Worm (Caenorhabditis elegans): Measurements from ENCODE around the gene gba-4.
A peak's percentile ranks its signal among the peaks of the same experiment; 100 is the strongest.

Gene gba-4

ce11 chrIV:5364135-5364609 is 13.5 kb upstream of the gba-4 start, which contains the start of the genes hda-6 and F41H10.4 (continued):
- no peak for TF ChIP-seq nhr-76 (tag; optimal IDR thresholded peaks at IDR 0.05)
- no peak for TF ChIP-seq D1046.2 (GFP tag; IDR thresholded peaks at IDR 0.05)
- TF ChIP-seq ztf-7 (tag; optimal IDR thresholded peaks at IDR 0.05): no peak
- no peak for TF ChIP-seq lin-29 (GFP tag; IDR thresholded peaks at IDR 0.05)
- peak; percentile 66 for TF ChIP-seq nhr-6 (tag; optimal IDR thresholded peaks at IDR 0.05)
- no peak for TF ChIP-seq daf-8 (GFP tag; IDR thresholded peaks at IDR 0.05)
- no peak for TF ChIP-seq nhr-48 (tag; optimal IDR thresholded peaks at IDR 0.05)
- no peak for TF ChIP-seq nhr-77 (tag; optimal IDR thresholded peaks at IDR 0.05)
- TF ChIP-seq T20F7.1 (GFP tag; optimal IDR thresholded peaks at IDR 0.05): no peak
- no peak for TF ChIP-seq nhr-41 (GFP tag; IDR thresholded peaks at IDR 0.05)
- peak; percentile 85 for TF ChIP-seq unc-130 (GFP tag; optimal IDR thresholded peaks at IDR 0.05)
- no peak for TF ChIP-seq pha-4 (GFP tag; IDR thresholded peaks at IDR 0.05)
- peak; percentile 81 for TF ChIP-seq pha-4 (tag; optimal IDR thresholded peaks at IDR 0.05)
- TF ChIP-seq F10B5.3 (tag; optimal IDR thresholded peaks at IDR 0.05): no peak
- TF ChIP-seq skn-1 (tag; optimal IDR thresholded peaks at IDR 0.05): no peak
- TF ChIP-seq mxl-2 (GFP tag; conservative IDR thresholded peaks at IDR 0.05): no peak
- no peak for TF ChIP-seq daf-19 (GFP tag; conservative IDR thresholded peaks at IDR 0.05)
- TF ChIP-seq F26F4.8 (GFP tag; conservative IDR thresholded peaks at IDR 0.05): no peak
- TF ChIP-seq nhr-11 (tag; optimal IDR thresholded peaks at IDR 0.05): no peak
- no peak for TF ChIP-seq ceh-82 (tag; optimal IDR thresholded peaks at IDR 0.05)

- no peak for TF ChIP-seq ZK546.5 (tag; optimal IDR thresholded peaks at IDR 0.05)
- no peak for TF ChIP-seq tag-97 (GFP tag; IDR thresholded peaks at IDR 0.05)
- TF ChIP-seq skn-1 (tag; optimal IDR thresholded peaks at IDR 0.05): no peak
- no peak for TF ChIP-seq nhr-28 (tag; optimal IDR thresholded peaks at IDR 0.05)
- TF ChIP-seq duxl-1 (tag; optimal IDR thresholded peaks at IDR 0.05; ENCODE audit: poor library complexity): no peak
- TF ChIP-seq sdz-12 (GFP tag; optimal IDR thresholded peaks at IDR 0.05): no peak
- TF ChIP-seq pqm-1 (tag; optimal IDR thresholded peaks at IDR 0.05): no peak
- no peak for TF ChIP-seq aha-1 (tag)
- no peak for TF ChIP-seq hlh-30 (tag; optimal IDR thresholded peaks at IDR 0.05; ENCODE audit: insufficient read depth)
- no peak for TF ChIP-seq ceh-28 (tag; optimal IDR thresholded peaks at IDR 0.05)
- TF ChIP-seq zip-11 (GFP tag; IDR thresholded peaks at IDR 0.05): no peak
Measured at ce11 chrIV:5360533-5360932, 9.8 kb upstream of the gba-4 start, which contains the start of gene F41H10.5. Gene F41H10.5, plus strand, starts transcription at chrIV:5360907.

ce11 chrIV:5354564-5354963 is 3.9 kb upstream of the gba-4 start:
- TF ChIP-seq tra-1 (GFP tag; IDR thresholded peaks at IDR 0.05): no peak
- peak in 1 of 2 experiments; percentile 96 for TF ChIP-seq unc-62 (GFP tag; optimal IDR thresholded peaks at IDR 0.05 in 1 of 2)
- TF ChIP-seq unc-62 (tag; optimal IDR thresholded peaks at IDR 0.05): no peak

- TF ChIP-seq ztf-11 (tag; optimal IDR thresholded peaks at IDR 0.05) (no peak), unc-130 (GFP tag; optimal IDR thresholded peaks at IDR 0.05) (no peak), F10B5.3 (tag; optimal IDR thresholded peaks at IDR 0.05) (no peak), sdz-12 (GFP tag; optimal IDR thresholded peaks at IDR 0.05) (no peak), egl-43 (GFP tag; IDR thresholded peaks at IDR 0.05) (no peak), nhr-48 (tag; optimal IDR thresholded peaks at IDR 0.05) (no peak), lsy-2 (tag; optimal IDR thresholded peaks at IDR 0.05) (peak in 1 of 2 experiments; percentile 83), nhr-102 (tag; optimal IDR thresholded peaks at IDR 0.05) (no peak), duxl-1 (tag; optimal IDR thresholded peaks at IDR 0.05; ENCODE audit: poor library complexity) (no peak), hmg-1.1 (GFP tag; IDR thresholded peaks at IDR 0.05) (no peak), daf-16 (GFP tag; optimal IDR thresholded peaks at IDR 0.05) (no peak), daf-16 (tag; optimal IDR thresholded peaks at IDR 0.05) (no peak), ceh-28 (tag; optimal IDR thresholded peaks at IDR 0.05) (no peak), lin-38 (GFP tag; IDR thresholded peaks at IDR 0.05) (peak; percentile 87), lin-1 (GFP tag; IDR thresholded peaks at IDR 0.05) (no peak)
Measured at ce11 chrIV:5354124-5354523, 3.4 kb upstream of the gba-4 start, which contains the start of gene Y4C6B.1. Gene Y4C6B.1, plus strand, starts transcription at chrIV:5354488.

Measured in whole organism, L4 larva.